Worm (Caenorhabditis elegans): ENCODE results near the gene E02H1.6.
A peak's percentile ranks its signal among the peaks of the same experiment; 100 is the strongest.

E02H1.6 gene

ce11 chrII:9591071-9591470 is 5.4 kb upstream of the E02H1.6 start, which contains the start of the genes E02H1.1 and tag-124 (continued):
- TF ChIP-seq mdt-29 (GFP tag; IDR thresholded peaks at IDR 0.05) (no peak), daf-12 (tag; optimal IDR thresholded peaks at IDR 0.05) (no peak), hlh-11 (tag; optimal IDR thresholded peaks at IDR 0.05) (peak; percentile 33), mep-1 (tag; optimal IDR thresholded peaks at IDR 0.05) (peak; percentile 69), F37D6.2 (tag; optimal IDR thresholded peaks at IDR 0.05) (no peak), zip-11 (GFP tag; IDR thresholded peaks at IDR 0.05) (no peak), hmg-1.1 (GFP tag; IDR thresholded peaks at IDR 0.05) (peak; percentile 62), mes-2 (tag; optimal IDR thresholded peaks at IDR 0.05; ENCODE audit: poor library complexity, severe bottlenecking) (peak; percentile 99), nhr-41 (GFP tag; IDR thresholded peaks at IDR 0.05) (no peak), zip-2 (tag; optimal IDR thresholded peaks at IDR 0.05) (peak; percentile 78), mdl-1 (tag; optimal IDR thresholded peaks at IDR 0.05) (no peak), ama-1 (optimal IDR thresholded peaks at IDR 0.05) (no peak), tra-1 (GFP tag; IDR thresholded peaks at IDR 0.05) (peak; percentile 65; the same call in 1 of the 2 replicates), pqm-1 (tag; optimal IDR thresholded peaks at IDR 0.05) (no peak), ceh-82 (tag; optimal IDR thresholded peaks at IDR 0.05) (no peak), unc-62 (GFP tag; optimal IDR thresholded peaks at IDR 0.05 in 1 of 2) (no peak), unc-62 (tag; optimal IDR thresholded peaks at IDR 0.05) (no peak), nhr-11 (tag; optimal IDR thresholded peaks at IDR 0.05) (peak; percentile 87), F26F4.8 (GFP tag; conservative IDR thresholded peaks at IDR 0.05) (no peak), madf-9 (GFP tag; conservative IDR thresholded peaks at IDR 0.05) (peak; percentile 66), zfp-3 (GFP tag; conservative IDR thresholded peaks at IDR 0.05) (no peak), nhr-237 (tag; optimal IDR thresholded peaks at IDR 0.05) (no peak), vab-7 (GFP tag; IDR thresholded peaks at IDR 0.05) (no peak), F44E2.7 (GFP tag; IDR thresholded peaks at IDR 0.05) (no peak), Y48G9A.11 (GFP tag; IDR thresholded peaks at IDR 0.05) (peak; percentile 70; the same call in 1 of the 2 replicates), madf-5 (GFP tag; IDR thresholded peaks at IDR 0.05) (no peak), nhr-77 (tag; optimal IDR thresholded peaks at IDR 0.05) (no peak), dpl-1 (GFP tag; optimal IDR thresholded peaks at IDR 0.05) (peak; percentile 79), dmd-8 (GFP tag; IDR thresholded peaks at IDR 0.05) (no peak), snpc-4 (tag; optimal IDR thresholded peaks at IDR 0.05) (no peak), snpc-1.2 (GFP tag; IDR thresholded peaks at IDR 0.05) (no peak), nhr-76 (tag; optimal IDR thresholded peaks at IDR 0.05) (no peak), lim-7 (GFP tag; IDR thresholded peaks at IDR 0.05) (no peak), tag-97 (GFP tag; IDR thresholded peaks at IDR 0.05) (0 out of 2 replicates have a peak, but pooled peaks have one; percentile 51), duxl-1 (tag; optimal IDR thresholded peaks at IDR 0.05; ENCODE audit: poor library complexity) (peak; percentile 86), D1046.2 (GFP tag; IDR thresholded peaks at IDR 0.05) (no peak), cey-2 (tag; optimal IDR thresholded peaks at IDR 0.05; ENCODE audit: borderline replicate concordance, insufficient read depth) (no peak), lin-1 (GFP tag; IDR thresholded peaks at IDR 0.05) (no peak), unc-130 (GFP tag; optimal IDR thresholded peaks at IDR 0.05) (peak; percentile 84), ceh-32 (tag; optimal IDR thresholded peaks at IDR 0.05; ENCODE audit: poor library complexity) (no peak), rbr-2 (tag; optimal IDR thresholded peaks at IDR 0.05) (peak; percentile 46), ztf-7 (tag; optimal IDR thresholded peaks at IDR 0.05) (no peak), set-16 (GFP tag; IDR thresholded peaks at IDR 0.05) (no peak), unc-39 (tag; optimal IDR thresholded peaks at IDR 0.05) (no peak), ceh-28 (tag; optimal IDR thresholded peaks at IDR 0.05) (no peak), ceh-62 (tag; optimal IDR thresholded peaks at IDR 0.05) (no peak), nhr-25 (tag; optimal IDR thresholded peaks at IDR 0.05; ENCODE audit: borderline replicate concordance, insufficient read depth) (no peak), R02D3.7 (tag; optimal IDR thresholded peaks at IDR 0.05) (no peak), egl-27 (tag; optimal IDR thresholded peaks at IDR 0.05) (no peak), daf-8 (GFP tag; IDR thresholded peaks at IDR 0.05) (no peak), arid-1 (GFP tag; conservative IDR thresholded peaks at IDR 0.05) (no peak), dmd-6 (GFP tag; IDR thresholded peaks at IDR 0.05) (peak; percentile 73)
